Fruit fly (Drosophila melanogaster): ENCODE results near the gene scpr-A.

- TF ChIP-seq acj6 (GFP tag; optimal IDR thresholded peaks at IDR 0.05) (no peak), Lpt (GFP tag; optimal IDR thresholded peaks at IDR 0.05) (no peak), CG11902 (GFP tag; optimal IDR thresholded peaks at IDR 0.05) (no peak), Blimp-1 (GFP tag; optimal IDR thresholded peaks at IDR 0.05) (no peak), CG6854 (GFP tag; optimal IDR thresholded peaks at IDR 0.05) (no peak), CG6276 (GFP tag; optimal IDR thresholded peaks at IDR 0.05) (no peak)
Observed at dm6 chr3R:11199227-11199835, 41.7 kb upstream of the scpr-A start.

Data from whole organism, prepupa.